Fruit fly (Drosophila melanogaster) whole organism, wandering third instar larva: ENCODE data around the gene Tsp3A.

Experiments used
- Abd-B ChIP-seq: fragments of >200 bp; optimal IDR thresholded peaks from 2 replicates; lab custom pipeline; 2017; ENCODE audit warnings: missing biosample characterization, missing genetic modification characterization
- CG32264 ChIP-seq: fragments of 200-800 bp; sonication (Bioruptor generic); optimal IDR thresholded peaks from 2 replicates; lab custom pipeline; 2016; ENCODE audit warnings: missing biosample characterization, missing genetic modification characterization
- CG9705 ChIP-seq: fragments of 200-800 bp; sonication (Bioruptor generic); optimal IDR thresholded peaks from 2 replicates; lab custom pipeline; 2018; ENCODE audit warnings: missing biosample characterization, mild to moderate bottlenecking, missing genetic modification characterization
- CrebA ChIP-seq: fragments of 200-800 bp; sonication (Bioruptor generic); optimal IDR thresholded peaks from 2 replicates; lab custom pipeline; 2016; ENCODE audit warnings: missing biosample characterization, mild to moderate bottlenecking, missing genetic modification characterization, borderline replicate concordance
- Dfd ChIP-seq: fragments of >200 bp; optimal IDR thresholded peaks from 2 replicates; lab custom pipeline; 2017; ENCODE audit warnings: missing biosample characterization, missing genetic modification characterization
- Dif ChIP-seq: fragments of 200-275, 200-300 bp; sonication (Bioruptor generic); optimal IDR thresholded peaks from 2 replicates; lab custom pipeline; 2018; ENCODE audit warnings: missing biosample characterization, missing genetic modification characterization; ENCODE audit not compliant: partially characterized antibody
- GATAd ChIP-seq: sonication (Bioruptor generic); optimal IDR thresholded peaks from 2 replicates; lab custom pipeline; 2016; ENCODE audit warnings: missing biosample characterization, missing genetic modification characterization
- HLH106 ChIP-seq: fragments of 200-800 bp; optimal IDR thresholded peaks from 3 replicates; lab custom pipeline; 2019; ENCODE audit warnings: missing biosample characterization, mild to moderate bottlenecking, missing genetic modification characterization, moderate library complexity
- Hnf4 ChIP-seq: fragments of 200-800 bp; sonication (Bioruptor generic); optimal IDR thresholded peaks from 2 replicates; lab custom pipeline; 2016; ENCODE audit warnings: missing biosample characterization, mild to moderate bottlenecking, missing genetic modification characterization
- Hr78 ChIP-seq: fragments of >200 bp; optimal IDR thresholded peaks from 2 replicates; lab custom pipeline; 2017; ENCODE audit warnings: missing biosample characterization, missing genetic modification characterization
- Hr83 ChIP-seq: fragments of 200-300 bp; sonication (Bioruptor generic); optimal IDR thresholded peaks from 2 replicates; lab custom pipeline; 2016; ENCODE audit warnings: missing biosample characterization, mild to moderate bottlenecking, missing genetic modification characterization, moderate library complexity; ENCODE audit not compliant: poor library complexity, severe bottlenecking
- Jra ChIP-seq: sonication (Bioruptor generic); optimal IDR thresholded peaks from 2 replicates; lab custom pipeline; 2016; ENCODE audit warnings: missing biosample characterization, missing genetic modification characterization
- Mio ChIP-seq: sonication (Bioruptor generic); optimal IDR thresholded peaks from 2 replicates; lab custom pipeline; 2016; ENCODE audit warnings: missing biosample characterization, missing genetic modification characterization
- Myc ChIP-seq: fragments of >200 bp; optimal IDR thresholded peaks from 2 replicates; lab custom pipeline; 2017
- N ChIP-seq: fragments of >200 bp; optimal IDR thresholded peaks from 2 replicates; lab custom pipeline; 2018; ENCODE audit warnings: missing biosample characterization, missing external identifiers, missing genetic modification characterization
- OdsH ChIP-seq: fragments of 200-800 bp; sonication (Bioruptor generic); optimal IDR thresholded peaks from 2 replicates; lab custom pipeline; 2016; ENCODE audit warnings: missing biosample characterization, mild to moderate bottlenecking, missing genetic modification characterization
- Rel ChIP-seq, 2 experiments: fragments of 200-800 bp; sonication (Bioruptor generic) in 1 of 2; optimal IDR thresholded peaks; 2 replicates in 1 of 2; 3 replicates in 1 of 2; lab custom pipeline; 2016 to 2019; ENCODE audit warnings: mild to moderate bottlenecking in 2 of 2, missing biosample characterization in 2 of 2, missing genetic modification characterization in 2 of 2, moderate library complexity in 1 of 2
- Sp1 ChIP-seq: fragments of 200-800 bp; sonication (Bioruptor generic); optimal IDR thresholded peaks from 3 replicates; lab custom pipeline; 2019; ENCODE audit warnings: missing biosample characterization, mild to moderate bottlenecking, missing genetic modification characterization, moderate library complexity
- Vsx2 ChIP-seq: fragments of 200-300, 225-300 bp; sonication (Bioruptor generic); optimal IDR thresholded peaks from 2 replicates; lab custom pipeline; 2018; ENCODE audit warnings: missing biosample characterization, missing genetic modification characterization; ENCODE audit not compliant: partially characterized antibody
- br ChIP-seq: fragments of 200-800 bp; sonication (Bioruptor generic); optimal IDR thresholded peaks from 2 replicates; lab custom pipeline; 2016; ENCODE audit warnings: missing biosample characterization, missing genetic modification characterization
- brk ChIP-seq: fragments of 200-800 bp; sonication (Bioruptor generic); optimal IDR thresholded peaks from 2 replicates; lab custom pipeline; 2016; ENCODE audit warnings: missing biosample characterization, mild to moderate bottlenecking, missing genetic modification characterization
- dl ChIP-seq, 2 experiments: fragments of 175-275, 200-275 bp in 1 of 2; fragments of 200-275 bp in 1 of 2; sonication (Bioruptor generic); optimal IDR thresholded peaks; lab custom pipeline; 2018; ENCODE audit warnings: mild to moderate bottlenecking in 2 of 2, missing biosample characterization in 2 of 2, missing genetic modification characterization in 2 of 2, moderate library complexity in 2 of 2; ENCODE audit not compliant: partially characterized antibody in 2 of 2, insufficient read depth in 1 of 2
- dmrt93B ChIP-seq: fragments of 200-800 bp; sonication (Bioruptor generic); optimal IDR thresholded peaks from 2 replicates; lab custom pipeline; 2018; ENCODE audit warnings: missing biosample characterization, mild to moderate bottlenecking, missing genetic modification characterization
- dsf ChIP-seq: sonication (Bioruptor generic); optimal IDR thresholded peaks from 2 replicates; lab custom pipeline; 2016; ENCODE audit warnings: missing biosample characterization, missing genetic modification characterization, borderline replicate concordance
- ey ChIP-seq: fragments of 200-800 bp; sonication (Bioruptor generic); optimal IDR thresholded peaks from 2 replicates; lab custom pipeline; 2016; ENCODE audit warnings: missing biosample characterization, missing genetic modification characterization
- foxo ChIP-seq, 2 experiments: fragments of 200-800 bp; sonication (Bioruptor generic); optimal IDR thresholded peaks; 2 replicates in 1 of 2; 3 replicates in 1 of 2; lab custom pipeline; 2016 to 2017; ENCODE audit warnings: missing biosample characterization in 2 of 2, missing genetic modification characterization in 2 of 2
- fru ChIP-seq: fragments of 200-800 bp; sonication (Bioruptor generic); optimal IDR thresholded peaks from 3 replicates; lab custom pipeline; 2016; ENCODE audit warnings: missing biosample characterization, mild to moderate bottlenecking, missing genetic modification characterization
- h ChIP-seq: fragments of 200-800 bp; sonication (Bioruptor generic); optimal IDR thresholded peaks from 3 replicates; lab custom pipeline; 2016; ENCODE audit warnings: missing biosample characterization, mild to moderate bottlenecking, missing genetic modification characterization
- jim ChIP-seq: fragments of 175-275, 200-325 bp; sonication (Bioruptor generic); optimal IDR thresholded peaks from 2 replicates; lab custom pipeline; 2016; ENCODE audit warnings: missing biosample characterization, mild to moderate bottlenecking, missing genetic modification characterization
- lola ChIP-seq: fragments of >200 bp; optimal IDR thresholded peaks from 2 replicates; lab custom pipeline; 2017; ENCODE audit warnings: missing biosample characterization, missing genetic modification characterization
- pan ChIP-seq: fragments of >200 bp; optimal IDR thresholded peaks from 2 replicates; lab custom pipeline; 2017
- psq ChIP-seq: fragments of 200-800 bp; sonication (Bioruptor generic); optimal IDR thresholded peaks from 3 replicates; lab custom pipeline; 2017; ENCODE audit warnings: missing biosample characterization, mild to moderate bottlenecking, missing genetic modification characterization, moderate library complexity
- rgr ChIP-seq: fragments of 200-800 bp; sonication (Bioruptor generic); optimal IDR thresholded peaks from 3 replicates; lab custom pipeline; 2016; ENCODE audit warnings: missing biosample characterization, mild to moderate bottlenecking, missing genetic modification characterization
- sage ChIP-seq: fragments of 200-800 bp; sonication (Bioruptor generic); optimal IDR thresholded peaks from 2 replicates; lab custom pipeline; 2016; ENCODE audit warnings: missing biosample characterization, mild to moderate bottlenecking, missing genetic modification characterization
- sv ChIP-seq: fragments of 200-800 bp; sonication (Bioruptor generic); optimal IDR thresholded peaks from 3 replicates; lab custom pipeline; 2016; ENCODE audit warnings: missing biosample characterization, missing genetic modification characterization
- tai ChIP-seq: sonication (Bioruptor generic); optimal IDR thresholded peaks from 2 replicates; lab custom pipeline; 2016; ENCODE audit warnings: missing biosample characterization, missing genetic modification characterization
- usp ChIP-seq: fragments of >200 bp; optimal IDR thresholded peaks from 2 replicates; lab custom pipeline; 2017; ENCODE audit warnings: missing biosample characterization, missing genetic modification characterization
- woc ChIP-seq: sonication (Bioruptor generic); optimal IDR thresholded peaks from 2 replicates; lab custom pipeline; 2016; ENCODE audit warnings: missing biosample characterization, mild to moderate bottlenecking, missing genetic modification characterization

Gene Tsp3A

dm6 chrX:2645593-2645992, 26.1 kb upstream of the Tsp3A start:
- peak; percentile 9 for TF ChIP-seq N (GFP tag; lab: Kevin White, UChicago)
- no peak for TF ChIP-seq Rel (GFP tag; optimal IDR thresholded peaks at IDR 0.05; lab: Kevin White, UChicago)
- no peak for TF ChIP-seq Rel (tag; optimal IDR thresholded peaks at IDR 0.05; lab: Kevin White, UChicago)
- TF ChIP-seq Myc (lab: Kevin White, UChicago), result peak; percentile 50
- TF ChIP-seq dsf, result no peak

dm6 chrX:2642484-2643379, 23.2 kb upstream of the Tsp3A start:
- TF ChIP-seq lola (GFP tag; lab: Kevin White, UChicago), result no peak
- TF ChIP-seq dl (GFP tag; optimal IDR thresholded peaks at IDR 0.05; lab: Kevin White, UChicago; ENCODE audit: insufficient read depth in 1 of 2, partially characterized antibody in 2 of 2), result peak; percentile 95
- no peak for TF ChIP-seq dmrt93B (GFP tag; lab: Kevin White, UChicago)
- TF ChIP-seq Myc (lab: Kevin White, UChicago), result no peak
- no peak for TF ChIP-seq Abd-B (GFP tag; lab: Kevin White, UChicago)
- TF ChIP-seq jim, result no peak
- TF ChIP-seq br, result no peak
- no peak for TF ChIP-seq CG9705 (GFP tag; lab: Kevin White, UChicago)
- no peak for TF ChIP-seq tai
- no peak for TF ChIP-seq CrebA (GFP tag; lab: Kevin White, UChicago)
- peak; percentile 53 for TF ChIP-seq h (GFP tag; lab: Kevin White, UChicago)
- TF ChIP-seq Hr83 (GFP tag; lab: Kevin White, UChicago), result peak; percentile 32
- no peak for TF ChIP-seq Hr78
- TF ChIP-seq dsf, result no peak
- peak; percentile 84 for TF ChIP-seq psq (GFP tag; lab: Kevin White, UChicago)
- TF ChIP-seq Dfd, result no peak
- TF ChIP-seq usp (GFP tag; lab: Kevin White, UChicago), result no peak
- peak; percentile 8 for TF ChIP-seq sage (GFP tag; lab: Kevin White, UChicago)
- TF ChIP-seq GATAd, result peak; percentile 67
- peak; percentile 43 for TF ChIP-seq Rel (GFP tag; optimal IDR thresholded peaks at IDR 0.05; lab: Kevin White, UChicago)
- TF ChIP-seq Rel (tag; optimal IDR thresholded peaks at IDR 0.05; lab: Kevin White, UChicago), result no peak
- TF ChIP-seq Vsx2 (GFP tag; lab: Kevin White, UChicago), result peak; percentile 82
- no peak for TF ChIP-seq pan
- TF ChIP-seq OdsH (GFP tag; lab: Kevin White, UChicago), result peak; percentile 29
- TF ChIP-seq brk (GFP tag; lab: Kevin White, UChicago), result no peak
- TF ChIP-seq sv (GFP tag; lab: Kevin White, UChicago), result no peak
- TF ChIP-seq Sp1, result peak; percentile 19
- no peak for TF ChIP-seq fru (GFP tag; lab: Kevin White, UChicago)
- no peak for TF ChIP-seq woc (GFP tag; lab: Kevin White, UChicago)
- peak; percentile 2 for TF ChIP-seq Hnf4
- peak; percentile 96 for TF ChIP-seq Dif (GFP tag; lab: Kevin White, UChicago)
- no peak for TF ChIP-seq CG32264 (GFP tag; lab: Kevin White, UChicago)
- no peak for TF ChIP-seq Mio (GFP tag; lab: Kevin White, UChicago)
- no peak for TF ChIP-seq Jra (GFP tag; lab: Kevin White, UChicago)
- TF ChIP-seq ey (GFP tag; lab: Kevin White, UChicago), result no peak
- TF ChIP-seq foxo (GFP tag; optimal IDR thresholded peaks at IDR 0.05; lab: Kevin White, UChicago), result peak in 1 of 2 experiments; percentile 17
- TF ChIP-seq HLH106 (tag; lab: Kevin White, UChicago), result peak; percentile 17
- TF ChIP-seq N (GFP tag; lab: Kevin White, UChicago), result peak; percentile 79
- TF ChIP-seq rgr (GFP tag; lab: Kevin White, UChicago), result peak; percentile 7
- TF ChIP-seq, all 38 proteins: peak for 16
